Fruit fly (Drosophila melanogaster) whole organism, embryonic: ENCODE measurements around the gene Cpr76Bb.
"Not testable (repeated sequence)": the region's sequence is repeated elsewhere in the genome, so short reads cannot be mapped to it uniquely, and the experiment has no call there.

Experiments used
- BEAF-32 ChIP-seq: fragments of 200-800 bp; sonication (Bioruptor generic); optimal IDR thresholded peaks from 3 replicates; lab custom pipeline; 2017; ENCODE audit warnings: missing biosample characterization, missing genetic modification characterization, mild to moderate bottlenecking, moderate library complexity, missing genetic modification reagents
- CG10543 ChIP-seq: fragments of 200-800 bp; sonication (Bioruptor generic); optimal IDR thresholded peaks from 3 replicates; lab custom pipeline; 2017; ENCODE audit warnings: missing biosample characterization, mild to moderate bottlenecking, missing genetic modification characterization, moderate library complexity
- CG11093 ChIP-seq: fragments of 200-800 bp; sonication (Bioruptor generic); IDR thresholded peaks from 3 replicates; pipeline ENCODE4 v1.3.6; 2022; ENCODE audit warnings: missing biosample characterization, missing genetic modification characterization
- CG11504 ChIP-seq: fragments of 200-800 bp; sonication (Bioruptor generic); optimal IDR thresholded peaks from 3 replicates; lab custom pipeline; 2019; ENCODE audit warnings: missing biosample characterization, mild to moderate bottlenecking, missing genetic modification characterization, moderate library complexity
- CG13894 ChIP-seq: fragments of 200-800 bp; sonication (Bioruptor generic); optimal IDR thresholded peaks from 3 replicates; lab custom pipeline; 2018; ENCODE audit warnings: missing biosample characterization, mild to moderate bottlenecking, missing genetic modification characterization, moderate library complexity
- CG15269 ChIP-seq: fragments of 200-800 bp; sonication (Bioruptor generic); optimal IDR thresholded peaks from 2 replicates; lab custom pipeline; 2018; ENCODE audit warnings: missing biosample characterization, mild to moderate bottlenecking, missing genetic modification characterization, moderate library complexity
- CG15514 ChIP-seq: fragments of 200-800 bp; sonication (Bioruptor generic); optimal IDR thresholded peaks from 3 replicates; lab custom pipeline; 2017; ENCODE audit warnings: missing biosample characterization, missing genetic modification characterization, mild to moderate bottlenecking, moderate library complexity, missing genetic modification reagents
- CG15696 ChIP-seq: fragments of 200-800 bp; sonication (Bioruptor generic); optimal IDR thresholded peaks from 2 replicates; lab custom pipeline; 2019; ENCODE audit warnings: missing biosample characterization, mild to moderate bottlenecking, missing genetic modification characterization, moderate library complexity
- CG17385 ChIP-seq: fragments of 200-800 bp; sonication (Bioruptor generic); optimal IDR thresholded peaks from 3 replicates; lab custom pipeline; 2018; ENCODE audit warnings: missing biosample characterization, mild to moderate bottlenecking, missing genetic modification characterization
- CG1832 ChIP-seq: fragments of 200-800 bp; sonication (Bioruptor generic); optimal IDR thresholded peaks from 2 replicates; lab custom pipeline; 2017; ENCODE audit warnings: missing biosample characterization, mild to moderate bottlenecking, missing genetic modification characterization, inconsistent platforms
- CG2678 ChIP-seq: fragments of 200-800 bp; sonication (Bioruptor generic); optimal IDR thresholded peaks from 3 replicates; lab custom pipeline; 2019; ENCODE audit warnings: missing biosample characterization, mild to moderate bottlenecking, missing genetic modification characterization, moderate library complexity
- CG34376 ChIP-seq: fragments of 200-800 bp; sonication (Bioruptor generic); optimal IDR thresholded peaks from 2 replicates; lab custom pipeline; 2018; ENCODE audit warnings: missing biosample characterization, mild to moderate bottlenecking, missing genetic modification characterization
- CG4730 ChIP-seq: fragments of 200-800 bp; sonication (Bioruptor generic); IDR thresholded peaks from 2 replicates; pipeline ENCODE4 v1.3.6; 2022; ENCODE audit warnings: missing biosample characterization, missing genetic modification characterization
- CG6272 ChIP-seq: fragments of 200-800 bp; sonication (Bioruptor generic); IDR thresholded peaks from 2 replicates; pipeline ENCODE4 v1.3.6; 2022; ENCODE audit warnings: missing biosample characterization, missing genetic modification characterization
- CG6854 ChIP-seq: fragments of 200-800 bp; sonication (Bioruptor generic); optimal IDR thresholded peaks from 3 replicates; lab custom pipeline; 2017; ENCODE audit warnings: missing biosample characterization, mild to moderate bottlenecking, missing genetic modification characterization
- Dip3 ChIP-seq: fragments of 200-800 bp; sonication (Bioruptor generic); optimal IDR thresholded peaks from 3 replicates; lab custom pipeline; 2016; ENCODE audit warnings: missing biosample characterization, missing genetic modification characterization
- Eip74EF ChIP-seq, 2 experiments: fragments of 200-800 bp in 1 of 2; fragments of >200 bp in 1 of 2; sonication (Bioruptor generic) in 1 of 2; optimal IDR thresholded peaks; 2 replicates each; lab custom pipeline; 2017 to 2019; ENCODE audit warnings: missing biosample characterization in 2 of 2, missing genetic modification characterization in 2 of 2, mild to moderate bottlenecking in 1 of 2, moderate library complexity in 1 of 2
- Fer1 ChIP-seq: fragments of 200-800 bp; sonication (Bioruptor generic); optimal IDR thresholded peaks from 2 replicates; lab custom pipeline; 2017; ENCODE audit warnings: missing biosample characterization, mild to moderate bottlenecking, missing genetic modification characterization
- Gsc ChIP-seq: fragments of 200-800 bp; sonication (Bioruptor generic); IDR thresholded peaks from 2 replicates; pipeline ENCODE4 v1.3.6; 2022; ENCODE audit warnings: missing biosample characterization, missing genetic modification characterization
- Hr3 ChIP-seq: fragments of 200-800 bp; sonication (Bioruptor generic); optimal IDR thresholded peaks from 3 replicates; lab custom pipeline; 2016; ENCODE audit warnings: missing biosample characterization, missing genetic modification characterization
- MBD-R2 ChIP-seq: fragments of 200-800 bp; sonication (Bioruptor generic); IDR thresholded peaks from 2 replicates; pipeline ENCODE4 v1.3.6; 2022; ENCODE audit warnings: missing biosample characterization, missing genetic modification characterization
- Mes4 ChIP-seq: fragments of 200-800 bp; sonication (Bioruptor generic); optimal IDR thresholded peaks from 2 replicates; lab custom pipeline; 2016; ENCODE audit warnings: missing biosample characterization, missing genetic modification characterization
- Oaz ChIP-seq: fragments of 200-800 bp; sonication (Bioruptor generic); IDR thresholded peaks from 2 replicates; pipeline ENCODE4 v1.3.6; 2022; ENCODE audit warnings: missing biosample characterization, missing genetic modification characterization
- PHDP ChIP-seq: fragments of 200-800 bp; sonication (Bioruptor generic); optimal IDR thresholded peaks from 3 replicates; lab custom pipeline; 2018; ENCODE audit warnings: missing biosample characterization, mild to moderate bottlenecking, missing genetic modification characterization, moderate library complexity
- Pdp1 ChIP-seq, 2 experiments: fragments of 200-800 bp; sonication (Bioruptor generic); optimal IDR thresholded peaks; 3 replicates each; lab custom pipeline; 2016; ENCODE audit warnings: missing biosample characterization in 2 of 2, missing genetic modification characterization in 2 of 2, mild to moderate bottlenecking in 1 of 2, moderate library complexity in 1 of 2
- az2 ChIP-seq: fragments of 200-800 bp; sonication (Bioruptor generic); optimal IDR thresholded peaks from 3 replicates; lab custom pipeline; 2016; ENCODE audit warnings: missing biosample characterization, missing genetic modification characterization
- chinmo ChIP-seq: fragments of 200-800 bp; sonication (Bioruptor generic); IDR thresholded peaks from 4 replicates; pipeline ENCODE4 v1.3.6; 2022; ENCODE audit warnings: missing biosample characterization, missing genetic modification characterization; ENCODE audit not compliant: partially characterized antibody
- cwo ChIP-seq: fragments of 200-800 bp; sonication (Bioruptor generic); optimal IDR thresholded peaks from 3 replicates; lab custom pipeline; 2017; ENCODE audit warnings: missing biosample characterization, missing genetic modification characterization, mild to moderate bottlenecking, moderate library complexity, missing genetic modification reagents
- dmrt99B ChIP-seq: fragments of 200-800 bp; sonication (Bioruptor generic); optimal IDR thresholded peaks from 2 replicates; lab custom pipeline; 2018; ENCODE audit warnings: missing biosample characterization, mild to moderate bottlenecking, missing genetic modification characterization, moderate library complexity
- gce ChIP-seq: fragments of 200-800 bp; sonication (Bioruptor generic); IDR thresholded peaks from 3 replicates; pipeline ENCODE4 v1.3.6; 2022; ENCODE audit warnings: missing biosample characterization, missing genetic modification characterization
- gcm ChIP-seq: fragments of 200-800 bp; sonication (Bioruptor generic); optimal IDR thresholded peaks from 2 replicates; lab custom pipeline; 2019; ENCODE audit warnings: missing biosample characterization, mild to moderate bottlenecking, missing genetic modification characterization, moderate library complexity
- gsb-n ChIP-seq: fragments of 200-800 bp; sonication (Bioruptor generic); optimal IDR thresholded peaks from 3 replicates; lab custom pipeline; 2018; ENCODE audit warnings: missing biosample characterization, mild to moderate bottlenecking, missing genetic modification characterization
- lab ChIP-seq: fragments of 200-800 bp; sonication (Bioruptor generic); optimal IDR thresholded peaks from 3 replicates; lab custom pipeline; 2017; ENCODE audit warnings: missing biosample characterization, missing genetic modification characterization, mild to moderate bottlenecking, moderate library complexity, missing genetic modification reagents
- mirr ChIP-seq: fragments of 200-800 bp; sonication (Bioruptor generic); optimal IDR thresholded peaks from 3 replicates; lab custom pipeline; 2018; ENCODE audit warnings: missing biosample characterization, mild to moderate bottlenecking, missing genetic modification characterization
- nau ChIP-seq: fragments of 200-800 bp; sonication (Bioruptor generic); optimal IDR thresholded peaks from 3 replicates; lab custom pipeline; 2017; ENCODE audit warnings: missing biosample characterization, mild to moderate bottlenecking, missing genetic modification characterization, missing genetic modification reagents
- odd ChIP-seq: fragments of 200-800 bp; sonication (Bioruptor generic); optimal IDR thresholded peaks from 2 replicates; lab custom pipeline; 2017; ENCODE audit warnings: missing biosample characterization, mild to moderate bottlenecking, missing genetic modification characterization
- p53 ChIP-seq: fragments of 200-800 bp; sonication (Bioruptor generic); optimal IDR thresholded peaks from 2 replicates; lab custom pipeline; 2016; ENCODE audit warnings: missing biosample characterization, missing genetic modification characterization
- prd ChIP-seq, 3 experiments: fragments of >200 bp in 2 of 3; fragments of 200-800 bp in 1 of 3; sonication (Bioruptor generic) in 1 of 3; optimal IDR thresholded peaks in 2 of 3; IDR thresholded peaks in 1 of 3; 2 replicates in 2 of 3; 3 replicates in 1 of 3; pipeline versions ENCODE4 v1.3.6 to Lab custom; 2017 to 2022; ENCODE audit warnings: missing biosample characterization in 1 of 3, missing genetic modification characterization in 1 of 3
- ranshi ChIP-seq: fragments of 200-800 bp; sonication (Bioruptor generic); IDR thresholded peaks from 2 replicates; pipeline ENCODE4 v1.3.6; 2022; ENCODE audit warnings: missing biosample characterization, missing genetic modification characterization
- sens ChIP-seq: fragments of 200-800 bp; sonication (Bioruptor generic); peaks from one replicate; lab custom pipeline; 2016; ENCODE audit warnings: missing biosample characterization, missing genetic modification characterization
- sug ChIP-seq: fragments of 200-800 bp; optimal IDR thresholded peaks from 2 replicates; lab custom pipeline; 2019; ENCODE audit warnings: missing biosample characterization, mild to moderate bottlenecking, missing genetic modification characterization, moderate library complexity
- unpg ChIP-seq: fragments of 200-800 bp; sonication (Bioruptor generic); optimal IDR thresholded peaks from 3 replicates; lab custom pipeline; 2018; ENCODE audit warnings: missing biosample characterization, mild to moderate bottlenecking, missing genetic modification characterization, moderate library complexity
- wek ChIP-seq: fragments of 200-800 bp; sonication (Bioruptor generic); optimal IDR thresholded peaks from 3 replicates; lab custom pipeline; 2018; ENCODE audit warnings: missing biosample characterization, mild to moderate bottlenecking, missing genetic modification characterization, moderate library complexity
- zfh2 ChIP-seq: fragments of 200-800 bp; sonication (Bioruptor generic); optimal IDR thresholded peaks from 2 replicates; lab custom pipeline; 2016; ENCODE audit warnings: missing biosample characterization, missing genetic modification characterization

The Cpr76Bb gene

DNA sequence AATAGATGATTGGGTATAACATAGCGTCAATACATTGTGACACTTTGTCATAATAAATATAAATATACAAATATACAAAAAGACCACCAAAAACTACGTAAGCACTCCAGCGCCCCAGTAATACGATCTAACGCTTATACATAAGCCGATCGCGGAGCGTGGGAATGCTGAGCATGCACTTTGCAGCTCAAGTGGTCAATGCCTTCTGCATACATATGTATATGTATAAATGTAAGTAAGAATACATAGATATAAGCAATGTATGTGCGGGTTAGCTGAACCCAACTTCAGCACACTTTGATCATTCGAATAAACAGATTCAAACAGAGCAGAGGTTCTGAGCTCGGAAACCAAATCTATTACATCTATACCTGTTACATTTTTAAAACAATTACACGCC is 32.2 kb upstream of the Cpr76Bb start, which contains the start of gene CG32212:
Gene CG32212, plus strand, starts transcription at position 301 of the 400 bp plus-strand sequence.
- not testable (repeated sequence) for TF ChIP-seq nau (GFP tag; lab: Kevin White, UChicago); CG15696 (tag; lab: Kevin White, UChicago); zfh2 (GFP tag; lab: Kevin White, UChicago)

DNA sequence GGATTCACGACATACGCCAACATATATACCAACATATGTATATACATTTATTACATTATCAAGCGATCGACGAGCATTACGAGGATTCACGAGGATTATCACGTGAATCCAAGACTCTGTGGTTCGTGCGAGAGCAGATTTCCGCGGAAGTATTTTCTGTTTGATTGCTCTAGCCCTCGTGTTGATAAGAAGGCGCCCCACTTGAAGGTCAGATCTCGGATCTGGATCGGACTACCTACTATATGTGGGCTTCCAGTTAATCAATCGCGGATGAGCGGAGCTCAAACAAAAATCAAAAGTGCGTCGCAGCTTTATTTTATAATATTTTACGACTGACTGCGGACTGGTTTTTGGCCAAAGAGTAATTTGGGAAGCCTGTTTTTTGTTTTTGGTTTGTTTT is 24.5 kb upstream of the Cpr76Bb start:
- TF ChIP-seq Pdp1 (GFP tag; optimal IDR thresholded peaks at IDR 0.05; lab: Kevin White, UChicago) (peak in 1 of 2 experiments; percentile 8), Eip74EF (GFP tag; optimal IDR thresholded peaks at IDR 0.05; lab: Kevin White, UChicago) (peak in 1 of 2 experiments; percentile 10), CG15514 (GFP tag; lab: Kevin White, UChicago) (peak; percentile 49), CG2678 (tag; lab: Kevin White, UChicago) (no peak), cwo (GFP tag; lab: Kevin White, UChicago) (peak; percentile 69), sug (peak; percentile 58), CG34376 (GFP tag; lab: Kevin White, UChicago) (peak; percentile 62), CG13894 (tag; lab: Kevin White, UChicago) (peak; percentile 81), CG10543 (GFP tag; lab: Kevin White, UChicago) (peak; percentile 11), gce (GFP tag; lab: Robert Waterston, UW) (no peak)
- TF ChIP-seq, all 482 proteins: peak for 8

DNA sequence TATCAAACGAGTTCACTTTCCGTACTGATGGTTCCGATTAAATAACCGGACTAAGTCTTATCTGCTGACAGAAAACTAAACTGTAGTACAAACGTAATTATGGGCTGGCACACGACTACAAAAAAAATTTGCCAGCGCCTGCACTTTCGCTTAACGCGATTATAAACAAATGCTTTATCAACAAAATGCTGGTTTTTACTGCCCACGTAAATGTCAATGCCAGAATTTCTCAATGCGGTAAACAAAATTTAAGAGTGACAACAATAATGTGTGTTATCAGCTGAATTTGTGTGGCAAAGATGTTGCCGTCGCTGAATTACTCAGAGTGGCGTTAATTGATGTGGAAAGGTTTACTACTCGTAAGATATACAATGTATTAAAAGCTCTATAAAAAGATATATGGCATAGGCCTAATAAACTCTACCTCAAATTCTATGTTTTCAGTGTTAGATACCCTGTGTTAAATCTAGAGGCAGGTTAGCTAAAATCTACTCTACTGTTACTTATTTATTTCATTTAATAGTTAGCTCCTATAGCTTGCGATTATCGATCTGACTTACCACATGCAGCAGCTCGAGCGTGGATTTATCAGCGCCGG is 23.4 kb upstream of the Cpr76Bb start:
- TF ChIP-seq p53 (no peak), CG6272 (no peak), lab (GFP tag; lab: Kevin White, UChicago) (peak; percentile 21), PHDP (tag; lab: Kevin White, UChicago) (peak; percentile 11), mirr (GFP tag; lab: Kevin White, UChicago) (peak; percentile 24), CG34376 (GFP tag; lab: Kevin White, UChicago) (peak; percentile 63), chinmo (0 out of 4 replicates have a peak, but pooled peaks have one; percentile 23), odd (GFP tag; lab: Kevin White, UChicago) (peak; percentile 22), CG15269 (tag; lab: Kevin White, UChicago) (peak; percentile 19), wek (GFP tag; lab: Kevin White, UChicago) (peak; percentile 32), gsb-n (tag; lab: Kevin White, UChicago) (no peak), CG4730 (GFP tag; lab: Robert Waterston, UW) (no peak), dmrt99B (tag; lab: Kevin White, UChicago) (peak; percentile 1), Fer1 (peak; percentile 36), CG1832 (GFP tag; lab: Kevin White, UChicago) (no peak), unpg (peak; percentile 12), BEAF-32 (GFP tag; lab: Kevin White, UChicago) (no peak), Pdp1 (GFP tag; optimal IDR thresholded peaks at IDR 0.05; lab: Kevin White, UChicago) (no peak), Gsc (GFP tag; lab: Robert Waterston, UW) (no peak), sens (GFP tag; lab: Kevin White, UChicago) (peak; percentile 30), Hr3 (no peak), CG11093 (GFP tag; lab: Robert Waterston, UW) (no peak), Mes4 (GFP tag; lab: Kevin White, UChicago) (no peak), CG11504 (tag; lab: Kevin White, UChicago) (peak; percentile 13), ranshi (no peak), CG17385 (no peak), prd (optimal IDR thresholded peaks at IDR 0.05; lab: Kevin White, UChicago) (no peak), prd (GFP tag; IDR thresholded peaks at IDR 0.05; lab: Robert Waterston, UW) (no peak), zfh2 (GFP tag; lab: Kevin White, UChicago) (no peak), CG6854 (GFP tag; lab: Kevin White, UChicago) (no peak), MBD-R2 (no peak), Dip3 (GFP tag; lab: Kevin White, UChicago) (no peak), Oaz (GFP tag; lab: Robert Waterston, UW) (no peak), az2 (GFP tag; lab: Kevin White, UChicago) (no peak), gcm (no peak)
